Worm (Caenorhabditis elegans) whole organism, L3 larva: Measurements from ENCODE around the gene nhr-291.

Experiments
- ZK546.5 ChIP-seq: sonication (generic microtip); optimal IDR thresholded peaks from 2 replicates; lab custom pipeline; 2017; ENCODE audit warnings: missing biosample characterization, missing genetic modification characterization
- aly-2 ChIP-seq: fragments of 150-350 bp; optimal IDR thresholded peaks from 2 replicates; lab custom pipeline; 2014; ENCODE audit warnings: missing biosample characterization, missing genetic modification characterization
- ama-1 ChIP-seq: fragments of 150-350 bp; optimal IDR thresholded peaks from 2 replicates; lab custom pipeline; 2018
- ceh-16 ChIP-seq: sonication (generic microtip); optimal IDR thresholded peaks from 2 replicates; lab custom pipeline; 2017; ENCODE audit warnings: missing biosample characterization, missing genetic modification characterization
- daf-12 ChIP-seq: fragments of 150-350 bp; optimal IDR thresholded peaks from 2 replicates; lab custom pipeline; 2014; ENCODE audit warnings: missing biosample characterization, missing genetic modification reagents, missing genetic modification characterization
- egl-27 ChIP-seq: sonication (generic microtip); optimal IDR thresholded peaks from 4 replicates; lab custom pipeline; 2017; ENCODE audit warnings: missing biosample characterization, missing genetic modification reagents, missing genetic modification characterization
- egl-5 ChIP-seq: fragments of 150-350 bp; optimal IDR thresholded peaks from 2 replicates; lab custom pipeline; 2017; ENCODE audit warnings: missing biosample characterization, missing genetic modification reagents, missing genetic modification characterization, inconsistent platforms
- elt-1 ChIP-seq: fragments of 150-350 bp; optimal IDR thresholded peaks from 2 replicates; lab custom pipeline; 2014; ENCODE audit warnings: missing biosample characterization, missing genetic modification characterization
- elt-2 ChIP-seq: sonication (generic microtip); optimal IDR thresholded peaks from 2 replicates; lab custom pipeline; 2016; ENCODE audit warnings: missing genetic modification reagents, mild to moderate bottlenecking, missing genetic modification characterization, missing compliant biosample characterization
- elt-3 ChIP-seq, 3 experiments: fragments of 150-350 bp in 1 of 3; sonication (generic microtip) in 2 of 3; optimal IDR thresholded peaks; 2 replicates in 2 of 3; 4 replicates in 1 of 3; lab custom pipeline; 2014 to 2017; ENCODE audit warnings: missing biosample characterization in 3 of 3, missing genetic modification characterization in 3 of 3
- eor-1 ChIP-seq, 2 experiments: fragments of 150-350 bp; optimal IDR thresholded peaks; 2 replicates each; lab custom pipeline; 2014 to 2018; ENCODE audit warnings: missing biosample characterization in 2 of 2, missing genetic modification characterization in 2 of 2
- fkh-10 ChIP-seq: sonication (generic microtip); optimal IDR thresholded peaks from 2 replicates; lab custom pipeline; 2017; ENCODE audit warnings: missing biosample characterization, missing genetic modification reagents, missing genetic modification characterization
- fkh-2 ChIP-seq: fragments of 150-350 bp; optimal IDR thresholded peaks from 2 replicates; lab custom pipeline; 2014; ENCODE audit warnings: missing biosample characterization, missing genetic modification reagents, missing genetic modification characterization
- fos-1 ChIP-seq: fragments of 150-350 bp; optimal IDR thresholded peaks from 2 replicates; lab custom pipeline; 2014; ENCODE audit warnings: missing biosample characterization, missing genetic modification characterization
- hmg-11 ChIP-seq: sonication (generic microtip); optimal IDR thresholded peaks from 2 replicates; lab custom pipeline; 2016; ENCODE audit warnings: missing genetic modification characterization, missing compliant biosample characterization
- jun-1 ChIP-seq: fragments of 150-350 bp; optimal IDR thresholded peaks from 2 replicates; lab custom pipeline; 2014; ENCODE audit warnings: missing biosample characterization, missing genetic modification reagents, missing genetic modification characterization
- lin-39 ChIP-seq: fragments of 150-350 bp; optimal IDR thresholded peaks from 2 replicates; lab custom pipeline; 2018; ENCODE audit warnings: missing biosample characterization, missing genetic modification reagents, missing genetic modification characterization
- lsy-12 ChIP-seq: sonication (generic microtip); optimal IDR thresholded peaks from 2 replicates; lab custom pipeline; 2016; ENCODE audit warnings: mild to moderate bottlenecking, missing genetic modification characterization, missing compliant biosample characterization
- mdl-1 ChIP-seq: fragments of 150-350 bp; optimal IDR thresholded peaks from 2 replicates; lab custom pipeline; 2014; ENCODE audit warnings: missing biosample characterization, missing genetic modification characterization
- mml-1 ChIP-seq: fragments of 150-350 bp; sonication (generic microtip); optimal IDR thresholded peaks from 3 replicates; lab custom pipeline; 2014; ENCODE audit warnings: missing biosample characterization, missing genetic modification characterization
- nhr-11 ChIP-seq: fragments of 150-350 bp; optimal IDR thresholded peaks from 2 replicates; lab custom pipeline; 2014; ENCODE audit warnings: missing biosample characterization, missing genetic modification characterization
- nhr-12 ChIP-seq: fragments of 150-350 bp; optimal IDR thresholded peaks from 2 replicates; lab custom pipeline; 2014; ENCODE audit warnings: missing biosample characterization, missing genetic modification characterization
- nhr-23 ChIP-seq: fragments of 150-350 bp; optimal IDR thresholded peaks from 2 replicates; lab custom pipeline; 2014; ENCODE audit warnings: missing biosample characterization, missing genetic modification reagents, missing genetic modification characterization
- nhr-25 ChIP-seq: sonication (generic microtip); optimal IDR thresholded peaks from 2 replicates; lab custom pipeline; 2017; ENCODE audit warnings: missing biosample characterization, missing genetic modification characterization
- nhr-28 ChIP-seq: fragments of 150-350 bp; optimal IDR thresholded peaks from 2 replicates; lab custom pipeline; 2014; ENCODE audit warnings: missing biosample characterization, missing genetic modification characterization
- nhr-43 ChIP-seq: sonication (generic microtip); optimal IDR thresholded peaks from 2 replicates; lab custom pipeline; 2016; ENCODE audit warnings: mild to moderate bottlenecking, missing genetic modification characterization, missing compliant biosample characterization; ENCODE audit not compliant: poor library complexity, severe bottlenecking
- nhr-67 ChIP-seq: fragments of 150-350 bp; optimal IDR thresholded peaks from 2 replicates; lab custom pipeline; 2014; ENCODE audit warnings: missing biosample characterization, missing genetic modification characterization
- nhr-76 ChIP-seq: fragments of 150-350 bp; sonication (generic microtip); optimal IDR thresholded peaks from 5 replicates; lab custom pipeline; 2014; ENCODE audit warnings: missing biosample characterization, missing genetic modification characterization
- nhr-77 ChIP-seq: fragments of 150-350 bp; optimal IDR thresholded peaks from 2 replicates; lab custom pipeline; 2014; ENCODE audit warnings: missing biosample characterization, missing genetic modification characterization
- pha-4 ChIP-seq: fragments of 150-350 bp; optimal IDR thresholded peaks from 2 replicates; lab custom pipeline; 2014; ENCODE audit warnings: missing biosample characterization, missing genetic modification reagents, missing genetic modification characterization
- pqm-1 ChIP-seq: fragments of 150-350 bp; optimal IDR thresholded peaks from 2 replicates; lab custom pipeline; 2017; ENCODE audit warnings: missing biosample characterization, missing genetic modification characterization, inconsistent platforms
- sea-2 ChIP-seq: fragments of 150-350 bp; sonication (generic microtip); optimal IDR thresholded peaks from 4 replicates; lab custom pipeline; 2014; ENCODE audit warnings: missing biosample characterization, missing genetic modification reagents, missing genetic modification characterization
- skn-1 ChIP-seq: fragments of 150-350 bp; optimal IDR thresholded peaks from 2 replicates; lab custom pipeline; 2014; ENCODE audit warnings: missing biosample characterization, missing genetic modification characterization
- tbx-2 ChIP-seq: sonication (generic microtip); optimal IDR thresholded peaks from 2 replicates; lab custom pipeline; 2016; ENCODE audit warnings: mild to moderate bottlenecking, missing genetic modification characterization, missing compliant biosample characterization
- unc-39 ChIP-seq: sonication (generic microtip); optimal IDR thresholded peaks from 4 replicates; lab custom pipeline; 2017; ENCODE audit warnings: missing biosample characterization, missing genetic modification characterization
- zag-1 ChIP-seq: fragments of 150-350 bp; optimal IDR thresholded peaks from 2 replicates; lab custom pipeline; 2014; ENCODE audit warnings: missing biosample characterization, missing genetic modification characterization
- ztf-11 ChIP-seq: fragments of 150-350 bp; optimal IDR thresholded peaks from 2 replicates; lab custom pipeline; 2014; ENCODE audit warnings: missing biosample characterization, missing genetic modification characterization
- ztf-4 ChIP-seq: fragments of 150-350 bp; optimal IDR thresholded peaks from 2 replicates; lab custom pipeline; 2014; ENCODE audit warnings: missing biosample characterization, missing genetic modification characterization

The nhr-291 gene

ce11 chrV:15318638-15319037 is at the start of gene nhr-291:
Gene nhr-291, plus strand, starts transcription at chrV:15318961.
- TF ChIP-seq lin-39 (tag; lab: Kevin White, UChicago): no peak
- TF ChIP-seq egl-5: no peak
- TF ChIP-seq nhr-77 (tag; lab: Kevin White, UChicago): no peak
- no peak for TF ChIP-seq ztf-11 (tag; lab: Kevin White, UChicago)
- no peak for TF ChIP-seq ama-1 (lab: Kevin White, UChicago)
- no peak for TF ChIP-seq nhr-28 (tag; lab: Kevin White, UChicago)
- TF ChIP-seq elt-2 (tag; lab: Kevin White, UChicago): peak; percentile 99
- peak; percentile 83 for TF ChIP-seq pha-4
- TF ChIP-seq jun-1 (tag; lab: Kevin White, UChicago): peak; percentile 93
- TF ChIP-seq pqm-1 (tag; lab: Kevin White, UChicago): peak; percentile 99
- no peak for TF ChIP-seq eor-1 (tag; optimal IDR thresholded peaks at IDR 0.05; lab: Kevin White, UChicago)
- no peak for TF ChIP-seq fkh-2 (tag; lab: Kevin White, UChicago)
- TF ChIP-seq zag-1: no peak
- TF ChIP-seq fos-1 (tag; lab: Kevin White, UChicago): peak; percentile 57
- TF ChIP-seq tbx-2 (tag; lab: Kevin White, UChicago): no peak
- TF ChIP-seq lsy-12: no peak
- no peak for TF ChIP-seq daf-12
- no peak for TF ChIP-seq unc-39
- peak; percentile 62 for TF ChIP-seq skn-1 (tag; lab: Kevin White, UChicago)
- TF ChIP-seq ZK546.5 (tag; lab: Kevin White, UChicago): no peak

ce11 chrV:15272263-15272662 is 46.5 kb upstream of the nhr-291 start, which contains the start of gene T10H4.4:
Gene T10H4.4, minus strand, starts transcription at chrV:15272363.
- TF ChIP-seq fkh-10 (GFP tag; lab: Kevin White, UChicago): no peak
- TF ChIP-seq elt-1 (tag; lab: Kevin White, UChicago): no peak
- TF ChIP-seq nhr-12 (tag; lab: Kevin White, UChicago): no peak
- no peak for TF ChIP-seq nhr-11 (tag; lab: Kevin White, UChicago)
- no peak for TF ChIP-seq elt-3 (tag; optimal IDR thresholded peaks at IDR 0.05; lab: Kevin White, UChicago)
- no peak for TF ChIP-seq nhr-25 (tag; lab: Kevin White, UChicago)

- TF ChIP-seq fkh-10 (GFP tag; lab: Kevin White, UChicago): no peak
- TF ChIP-seq ceh-16: no peak
- no peak for TF ChIP-seq fos-1 (tag; lab: Kevin White, UChicago)
- no peak for TF ChIP-seq nhr-12 (tag; lab: Kevin White, UChicago)
- no peak for TF ChIP-seq hmg-11
- TF ChIP-seq ZK546.5 (tag; lab: Kevin White, UChicago): no peak
- no peak for TF ChIP-seq sea-2 (GFP tag; lab: Kevin White, UChicago)
- no peak for TF ChIP-seq aly-2 (tag; lab: Kevin White, UChicago)
- TF ChIP-seq mdl-1: no peak
- TF ChIP-seq elt-3 (tag; optimal IDR thresholded peaks at IDR 0.05; lab: Kevin White, UChicago): no peak
- TF ChIP-seq pqm-1 (tag; lab: Kevin White, UChicago): no peak
- no peak for TF ChIP-seq ztf-4 (tag; lab: Kevin White, UChicago)
- TF ChIP-seq daf-12: no peak
- TF ChIP-seq zag-1: no peak
- no peak for TF ChIP-seq ama-1 (lab: Kevin White, UChicago)
- TF ChIP-seq lin-39 (tag; lab: Kevin White, UChicago): no peak
- TF ChIP-seq nhr-23 (tag; lab: Kevin White, UChicago): no peak
- TF ChIP-seq skn-1 (tag; lab: Kevin White, UChicago): no peak
- no peak for TF ChIP-seq lsy-12
- TF ChIP-seq nhr-76 (tag; lab: Kevin White, UChicago): no peak
Measured at ce11 chrV:15274757-15275156, 44.0 kb upstream of the nhr-291 start, which contains the start of gene srw-16. Gene srw-16, minus strand, starts transcription at chrV:15274857.

- TF ChIP-seq mdl-1 (no peak), tbx-2 (tag; lab: Kevin White, UChicago) (no peak), elt-2 (tag; lab: Kevin White, UChicago) (no peak), zag-1 (no peak)
Measured at ce11 chrV:15276915-15277314, 41.8 kb upstream of the nhr-291 start, which contains the start of gene srw-17. Gene srw-17, minus strand, starts transcription at chrV:15277015.

- TF ChIP-seq ZK546.5 (tag; lab: Kevin White, UChicago): no peak
- no peak for TF ChIP-seq egl-27 (tag; lab: Kevin White, UChicago)
- TF ChIP-seq zag-1: no peak
- no peak for TF ChIP-seq nhr-76 (tag; lab: Kevin White, UChicago)
- TF ChIP-seq ama-1 (lab: Kevin White, UChicago): no peak
- TF ChIP-seq tbx-2 (tag; lab: Kevin White, UChicago): no peak
- no peak for TF ChIP-seq pqm-1 (tag; lab: Kevin White, UChicago)
- TF ChIP-seq elt-3 (tag; optimal IDR thresholded peaks at IDR 0.05; lab: Kevin White, UChicago): no peak
- no peak for TF ChIP-seq mml-1 (tag; lab: Kevin White, UChicago)
- no peak for TF ChIP-seq fkh-10 (GFP tag; lab: Kevin White, UChicago)
- no peak for TF ChIP-seq hmg-11
- no peak for TF ChIP-seq lsy-12
- no peak for TF ChIP-seq elt-2 (tag; lab: Kevin White, UChicago)
- TF ChIP-seq nhr-67: no peak
- TF ChIP-seq nhr-43: no peak
- TF ChIP-seq egl-5: no peak
- no peak for TF ChIP-seq aly-2 (tag; lab: Kevin White, UChicago)
- no peak for TF ChIP-seq ceh-16
- TF ChIP-seq, all 47 proteins: peak for 0
Measured at ce11 chrV:15281279-15281949, 37.3 kb upstream of the nhr-291 start, which contains the start of the genes srw-19 and srx-51. Gene srw-19, minus strand, starts transcription at chrV:15281379. Gene srx-51, plus strand, starts transcription at chrV:15281899.
